Worm (Caenorhabditis elegans) whole organism, L1 larva: ENCODE results near the gene R13A1.1.

Source experiments
- C16A3.4 ChIP-seq: fragments of 150-350 bp; optimal IDR thresholded peaks from 2 replicates; lab custom pipeline; 2014; ENCODE audit warnings: missing biosample characterization, missing genetic modification characterization
- C34B4.2 ChIP-seq: sonication (generic microtip); optimal IDR thresholded peaks from 2 replicates; lab custom pipeline; 2017; ENCODE audit warnings: mild to moderate bottlenecking, missing genetic modification characterization, missing compliant biosample characterization
- aha-1 ChIP-seq: fragments of 150-350 bp; optimal IDR thresholded peaks from 2 replicates; lab custom pipeline; 2014; ENCODE audit warnings: missing biosample characterization, missing genetic modification characterization
- blmp-1 ChIP-seq: fragments of 150-350 bp; optimal IDR thresholded peaks from 2 replicates; lab custom pipeline; 2014; ENCODE audit warnings: missing biosample characterization, missing genetic modification characterization
- ceh-88 ChIP-seq: fragments of 200-800 bp; sonication (Bioruptor generic); IDR thresholded peaks from 2 replicates; pipeline ENCODE4 v1.3.6; 2022; ENCODE audit warnings: missing genetic modification characterization, missing compliant biosample characterization
- efl-1 ChIP-seq, 4 experiments: fragments of 150-350 bp; optimal IDR thresholded peaks in 3 of 4; peaks in 1 of 4; 1 replicate in 1 of 4; 2 replicates in 3 of 4; lab custom pipeline; 2014; ENCODE audit warnings: missing biosample characterization in 2 of 4, missing genetic modification characterization in 2 of 4, missing genetic modification reagents in 2 of 4
- elt-2 ChIP-seq: sonication (generic microtip); optimal IDR thresholded peaks from 2 replicates; lab custom pipeline; 2016; ENCODE audit warnings: missing genetic modification characterization, mild to moderate bottlenecking, inconsistent platforms, missing compliant biosample characterization, missing genetic modification reagents
- elt-3 ChIP-seq, 6 experiments: fragments of 150-350 bp in 1 of 6; sonication (generic microtip); optimal IDR thresholded peaks; 2 replicates each; lab custom pipeline; 2017 to 2018; ENCODE audit warnings: missing biosample characterization in 6 of 6, missing genetic modification characterization in 6 of 6, inconsistent platforms in 1 of 6
- fkh-10 ChIP-seq: sonication (generic microtip); optimal IDR thresholded peaks from 2 replicates; lab custom pipeline; 2017; ENCODE audit warnings: missing biosample characterization, missing genetic modification reagents, missing genetic modification characterization
- fkh-4 ChIP-seq: sonication (generic microtip); optimal IDR thresholded peaks from 2 replicates; lab custom pipeline; 2016; ENCODE audit warnings: missing compliant biosample characterization, missing genetic modification characterization, borderline replicate concordance
- fkh-8 ChIP-seq: sonication (generic microtip); optimal IDR thresholded peaks from 2 replicates; lab custom pipeline; 2016; ENCODE audit warnings: mild to moderate bottlenecking, missing genetic modification characterization, missing compliant biosample characterization
- jun-1 ChIP-seq: fragments of 150-350 bp; optimal IDR thresholded peaks from 2 replicates; lab custom pipeline; 2014; ENCODE audit warnings: missing biosample characterization, missing genetic modification reagents, missing genetic modification characterization
- lin-13 ChIP-seq: fragments of 150-350 bp; optimal IDR thresholded peaks from 2 replicates; lab custom pipeline; 2014; ENCODE audit warnings: missing biosample characterization, missing genetic modification reagents, missing genetic modification characterization
- lin-14 ChIP-seq: fragments of 200-800 bp; sonication (Bioruptor generic); optimal IDR thresholded peaks from 2 replicates; lab custom pipeline; 2018; ENCODE audit warnings: mild to moderate bottlenecking, missing genetic modification characterization, moderate library complexity, missing compliant biosample characterization
- lin-15B ChIP-seq: fragments of 150-350 bp; sonication (generic microtip); optimal IDR thresholded peaks from 3 replicates; lab custom pipeline; 2014; ENCODE audit warnings: missing biosample characterization, missing genetic modification characterization
- lin-35 ChIP-seq, 2 experiments: fragments of 150-350 bp; optimal IDR thresholded peaks; 2 replicates each; lab custom pipeline; 2014; ENCODE audit warnings: missing biosample characterization in 2 of 2, missing genetic modification characterization in 2 of 2, missing genetic modification reagents in 2 of 2
- lsy-2 ChIP-seq, 2 experiments: fragments of 150-350 bp; optimal IDR thresholded peaks; 2 replicates each; lab custom pipeline; 2014; ENCODE audit warnings: missing biosample characterization in 2 of 2, missing genetic modification characterization in 2 of 2
- mdl-1 ChIP-seq, 2 experiments: fragments of 150-350 bp; optimal IDR thresholded peaks; 2 replicates each; lab custom pipeline; 2014 to 2017; ENCODE audit warnings: missing biosample characterization in 2 of 2, missing genetic modification characterization in 2 of 2, inconsistent platforms in 1 of 2
- mef-2 ChIP-seq: fragments of 150-350 bp; optimal IDR thresholded peaks from 2 replicates; lab custom pipeline; 2014; ENCODE audit warnings: missing biosample characterization, missing genetic modification characterization
- nhr-12 ChIP-seq: sonication (generic microtip); optimal IDR thresholded peaks from 2 replicates; lab custom pipeline; 2017; ENCODE audit warnings: missing biosample characterization, missing genetic modification characterization
- nhr-20 ChIP-seq: sonication (generic microtip); optimal IDR thresholded peaks from 2 replicates; lab custom pipeline; 2016; ENCODE audit warnings: mild to moderate bottlenecking, missing genetic modification characterization, missing compliant biosample characterization
- nhr-47 ChIP-seq: sonication (generic microtip); optimal IDR thresholded peaks from 2 replicates; lab custom pipeline; 2016; ENCODE audit warnings: mild to moderate bottlenecking, missing genetic modification characterization, moderate library complexity, missing compliant biosample characterization
- nhr-71 ChIP-seq: sonication (generic microtip); optimal IDR thresholded peaks from 2 replicates; lab custom pipeline; 2016; ENCODE audit warnings: mild to moderate bottlenecking, missing genetic modification characterization, moderate library complexity, missing compliant biosample characterization
- nhr-76 ChIP-seq: sonication (generic microtip); optimal IDR thresholded peaks from 2 replicates; lab custom pipeline; 2017; ENCODE audit warnings: missing biosample characterization, missing genetic modification characterization
- nhr-85 ChIP-seq: sonication (generic microtip); peaks from one replicate; lab custom pipeline; 2016; ENCODE audit warnings: missing genetic modification characterization, inconsistent platforms, missing compliant biosample characterization
- nhr-90 ChIP-seq: sonication (generic microtip); optimal IDR thresholded peaks from 2 replicates; lab custom pipeline; 2016; ENCODE audit warnings: mild to moderate bottlenecking, missing genetic modification characterization, missing compliant biosample characterization; ENCODE audit not compliant: poor library complexity
- pag-3 ChIP-seq: sonication (generic microtip); optimal IDR thresholded peaks from 2 replicates; lab custom pipeline; 2017; ENCODE audit warnings: missing genetic modification characterization, mild to moderate bottlenecking, missing compliant biosample characterization, antibody characterized with exemption, borderline replicate concordance; ENCODE audit not compliant: insufficient read depth
- pax-3 ChIP-seq: fragments of 200-800 bp; sonication (Bioruptor generic); optimal IDR thresholded peaks from 2 replicates; lab custom pipeline; 2018; ENCODE audit warnings: mild to moderate bottlenecking, missing genetic modification characterization, moderate library complexity, missing compliant biosample characterization
- pqm-1 ChIP-seq: sonication (generic microtip); optimal IDR thresholded peaks from 3 replicates; lab custom pipeline; 2017; ENCODE audit warnings: missing biosample characterization, missing genetic modification characterization
- skn-1 ChIP-seq: fragments of 150-350 bp; optimal IDR thresholded peaks from 2 replicates; lab custom pipeline; 2014; ENCODE audit warnings: missing biosample characterization, missing genetic modification characterization
- unc-130 ChIP-seq: fragments of 150-350 bp; optimal IDR thresholded peaks from 2 replicates; lab custom pipeline; 2017; ENCODE audit warnings: missing biosample characterization, missing genetic modification characterization, inconsistent platforms
- xbp-1 ChIP-seq: sonication (generic microtip); optimal IDR thresholded peaks from 2 replicates; lab custom pipeline; 2016; ENCODE audit warnings: missing genetic modification characterization, missing compliant biosample characterization
- ztf-11 ChIP-seq, 2 experiments: sonication (generic microtip); optimal IDR thresholded peaks; 2 replicates each; lab custom pipeline; 2016 to 2017; ENCODE audit warnings: missing genetic modification characterization in 2 of 2, missing biosample characterization in 1 of 2, missing compliant biosample characterization in 1 of 2
- ztf-4 ChIP-seq: fragments of 150-350 bp; optimal IDR thresholded peaks from 2 replicates; lab custom pipeline; 2014; ENCODE audit warnings: missing biosample characterization, missing genetic modification characterization

Gene R13A1.1

ce11 chrIV:7188528-7189422 is 31.1 kb upstream of the R13A1.1 start, which contains the start of gene srlf-7 (continued):
- TF ChIP-seq elt-2 (tag; lab: Kevin White, UChicago) (peak; percentile 99), C16A3.4 (peak; percentile 37), blmp-1 (tag; lab: Kevin White, UChicago) (peak; percentile 67), nhr-85 (tag; lab: Kevin White, UChicago) (peak; percentile 86), skn-1 (tag; lab: Kevin White, UChicago) (no peak), pag-3 (tag; lab: Kevin White, UChicago) (no peak), aha-1 (tag; lab: Kevin White, UChicago) (no peak)
- TF ChIP-seq, all 84 proteins: peak for 22

ce11 chrIV:7190409-7190808 is 29.4 kb upstream of the R13A1.1 start:
- TF ChIP-seq nhr-47 (tag; lab: Kevin White, UChicago) (no peak), blmp-1 (tag; lab: Kevin White, UChicago) (peak; percentile 22), fkh-10 (GFP tag; lab: Kevin White, UChicago) (no peak), lsy-2 (tag; optimal IDR thresholded peaks at IDR 0.05; lab: Kevin White, UChicago) (no peak), nhr-12 (tag; lab: Kevin White, UChicago) (no peak), xbp-1 (tag; lab: Kevin White, UChicago) (no peak), lin-35 (GFP tag; optimal IDR thresholded peaks at IDR 0.05; lab: Kevin White, UChicago) (peak in 1 of 2 experiments; percentile 28), elt-2 (tag; lab: Kevin White, UChicago) (peak; percentile 89), pax-3 (tag; lab: Kevin White, UChicago) (no peak), jun-1 (tag; lab: Kevin White, UChicago) (peak; percentile 49), ztf-11 (tag; optimal IDR thresholded peaks at IDR 0.05; lab: Kevin White, UChicago) (no peak), ztf-4 (no peak), nhr-90 (tag; lab: Kevin White, UChicago) (peak; percentile 27), lin-13 (GFP tag; lab: Kevin White, UChicago) (no peak), pqm-1 (tag; lab: Kevin White, UChicago) (no peak), pag-3 (tag; lab: Kevin White, UChicago) (no peak), nhr-71 (tag; lab: Kevin White, UChicago) (peak; percentile 69), lin-14 (GFP tag; lab: Kevin White, UChicago) (peak; percentile 56), unc-130 (tag; lab: Kevin White, UChicago) (no peak), ceh-88 (GFP tag; lab: Robert Waterston, UW) (no peak), mef-2 (no peak), lin-15B (tag; lab: Kevin White, UChicago) (no peak), fkh-4 (tag; lab: Kevin White, UChicago) (no peak), elt-3 (tag; optimal IDR thresholded peaks at IDR 0.05; lab: Kevin White, UChicago) (peak in 3 of 6 experiments; percentile 6 to 73 (median 56)), nhr-20 (tag; lab: Kevin White, UChicago) (peak; percentile 38), C34B4.2 (tag; lab: Kevin White, UChicago) (no peak)

ce11 chrIV:7191745-7192144 is 28.1 kb upstream of the R13A1.1 start, which contains the start of gene R13A1.5:
R13A1.5 (minus strand) TSS chrIV:7191845.
- no peak for TF ChIP-seq lin-15B (tag; lab: Kevin White, UChicago)
- TF ChIP-seq mdl-1 (tag; optimal IDR thresholded peaks at IDR 0.05; lab: Kevin White, UChicago) = no peak
- no peak for TF ChIP-seq efl-1 (optimal IDR thresholded peaks at IDR 0.05; lab: Kevin White, UChicago)
- TF ChIP-seq efl-1 (GFP tag; optimal IDR thresholded peaks at IDR 0.05 in 1 of 2; lab: Kevin White, UChicago) = peak in 1 of 2 experiments; percentile 67
- TF ChIP-seq fkh-8 (tag; lab: Kevin White, UChicago) = no peak
- no peak for TF ChIP-seq nhr-76 (tag; lab: Kevin White, UChicago)
- no peak for TF ChIP-seq lin-14 (GFP tag; lab: Kevin White, UChicago)
